Worm (Caenorhabditis elegans) whole organism, L1 larva: ENCODE data around the gene F28D1.6.

ENCODE experiments used
- C04F5.9 ChIP-seq: sonication (generic microtip); optimal IDR thresholded peaks from 2 replicates; lab custom pipeline; 2016; ENCODE audit warnings: missing genetic modification characterization, missing compliant biosample characterization
- Y116A8C.19 ChIP-seq: sonication (generic microtip); optimal IDR thresholded peaks from 2 replicates; lab custom pipeline; 2016; ENCODE audit warnings: missing compliant biosample characterization, missing genetic modification characterization, borderline replicate concordance
- alr-1 ChIP-seq: fragments of 200-800 bp; sonication (Bioruptor generic); optimal IDR thresholded peaks from 2 replicates; lab custom pipeline; 2018; ENCODE audit warnings: borderline replicate concordance, mild to moderate bottlenecking, missing genetic modification characterization, missing compliant biosample characterization
- aly-2 ChIP-seq: fragments of 150-350 bp; optimal IDR thresholded peaks from 2 replicates; lab custom pipeline; 2014; ENCODE audit warnings: missing biosample characterization, missing genetic modification characterization
- ama-1 ChIP-seq: fragments of 150-350 bp; optimal IDR thresholded peaks from 2 replicates; lab custom pipeline; 2014
- ceh-8 ChIP-seq: fragments of 200-800 bp; sonication (Bioruptor generic); optimal IDR thresholded peaks from 2 replicates; lab custom pipeline; 2018; ENCODE audit warnings: mild to moderate bottlenecking, missing genetic modification characterization, moderate library complexity, missing compliant biosample characterization
- ceh-82 ChIP-seq, 3 experiments: fragments of 150-350 bp in 1 of 3; sonication (generic microtip) in 2 of 3; optimal IDR thresholded peaks; 2 replicates each; lab custom pipeline; 2014 to 2017; ENCODE audit warnings: missing biosample characterization in 3 of 3, missing genetic modification characterization in 3 of 3
- ceh-90 ChIP-seq: sonication (generic microtip); optimal IDR thresholded peaks from 2 replicates; lab custom pipeline; 2016; ENCODE audit warnings: missing genetic modification characterization, missing compliant biosample characterization
- ces-1 ChIP-seq: fragments of 150-350 bp; optimal IDR thresholded peaks from 2 replicates; lab custom pipeline; 2014; ENCODE audit warnings: missing biosample characterization, missing genetic modification reagents, missing genetic modification characterization
- efl-1 ChIP-seq, 4 experiments: fragments of 150-350 bp; optimal IDR thresholded peaks in 3 of 4; peaks in 1 of 4; 1 replicate in 1 of 4; 2 replicates in 3 of 4; lab custom pipeline; 2014; ENCODE audit warnings: missing biosample characterization in 2 of 4, missing genetic modification characterization in 2 of 4, missing genetic modification reagents in 2 of 4
- efl-3 ChIP-seq: fragments of 200-800 bp; sonication (Bioruptor generic); optimal IDR thresholded peaks from 2 replicates; lab custom pipeline; 2018; ENCODE audit warnings: mild to moderate bottlenecking, missing genetic modification characterization, missing compliant biosample characterization
- egl-27 ChIP-seq, 2 experiments: fragments of 150-350 bp in 1 of 2; sonication (generic microtip); optimal IDR thresholded peaks; 3 replicates each; lab custom pipeline; 2017 to 2018; ENCODE audit warnings: missing biosample characterization in 2 of 2, missing genetic modification characterization in 2 of 2, missing genetic modification reagents in 2 of 2
- elt-2 ChIP-seq: sonication (generic microtip); optimal IDR thresholded peaks from 2 replicates; lab custom pipeline; 2016; ENCODE audit warnings: missing genetic modification characterization, mild to moderate bottlenecking, inconsistent platforms, missing compliant biosample characterization, missing genetic modification reagents
- elt-3 ChIP-seq, 6 experiments: fragments of 150-350 bp in 1 of 6; sonication (generic microtip); optimal IDR thresholded peaks; 2 replicates each; lab custom pipeline; 2017 to 2018; ENCODE audit warnings: missing biosample characterization in 6 of 6, missing genetic modification characterization in 6 of 6, inconsistent platforms in 1 of 6
- ets-5 ChIP-seq: fragments of 200-800 bp; sonication (Bioruptor generic); IDR thresholded peaks from 2 replicates; pipeline ENCODE4 v1.3.6; 2022; ENCODE audit warnings: missing genetic modification characterization, missing compliant biosample characterization
- fkh-8 ChIP-seq: sonication (generic microtip); optimal IDR thresholded peaks from 2 replicates; lab custom pipeline; 2016; ENCODE audit warnings: mild to moderate bottlenecking, missing genetic modification characterization, missing compliant biosample characterization
- fos-1 ChIP-seq: fragments of 150-350 bp; optimal IDR thresholded peaks from 2 replicates; lab custom pipeline; 2014; ENCODE audit warnings: missing biosample characterization, missing genetic modification characterization
- hlh-17 ChIP-seq: fragments of 200-800 bp; sonication (Bioruptor generic); optimal IDR thresholded peaks from 2 replicates; lab custom pipeline; 2018; ENCODE audit warnings: missing genetic modification characterization, mild to moderate bottlenecking, missing compliant biosample characterization, moderate library complexity, borderline replicate concordance
- hlh-4 ChIP-seq: sonication (generic microtip); optimal IDR thresholded peaks from 2 replicates; lab custom pipeline; 2016; ENCODE audit warnings: mild to moderate bottlenecking, missing genetic modification characterization, missing compliant biosample characterization
- irx-1 ChIP-seq: sonication (generic microtip); optimal IDR thresholded peaks from 2 replicates; lab custom pipeline; 2016; ENCODE audit warnings: missing genetic modification characterization, missing compliant biosample characterization
- isw-1 ChIP-seq: fragments of 200-800 bp; sonication (Bioruptor generic); IDR thresholded peaks from 2 replicates; pipeline ENCODE4 v1.3.6; 2022; ENCODE audit warnings: missing genetic modification characterization, missing compliant biosample characterization
- jun-1 ChIP-seq: fragments of 150-350 bp; optimal IDR thresholded peaks from 2 replicates; lab custom pipeline; 2014; ENCODE audit warnings: missing biosample characterization, missing genetic modification reagents, missing genetic modification characterization
- lin-13 ChIP-seq: fragments of 150-350 bp; optimal IDR thresholded peaks from 2 replicates; lab custom pipeline; 2014; ENCODE audit warnings: missing biosample characterization, missing genetic modification reagents, missing genetic modification characterization
- lin-39 ChIP-seq: fragments of 150-350 bp; optimal IDR thresholded peaks from 2 replicates; lab custom pipeline; 2014; ENCODE audit warnings: missing biosample characterization, missing genetic modification reagents, missing genetic modification characterization
- lsy-2 ChIP-seq, 2 experiments: fragments of 150-350 bp; optimal IDR thresholded peaks; 2 replicates each; lab custom pipeline; 2014; ENCODE audit warnings: missing biosample characterization in 2 of 2, missing genetic modification characterization in 2 of 2
- mab-9 ChIP-seq: fragments of 200-800 bp; sonication (Bioruptor generic); IDR thresholded peaks from 2 replicates; pipeline ENCODE4 v1.3.6; 2022; ENCODE audit warnings: missing genetic modification reagents, missing genetic modification characterization, missing compliant biosample characterization
- mdl-1 ChIP-seq, 2 experiments: fragments of 150-350 bp; optimal IDR thresholded peaks; 2 replicates each; lab custom pipeline; 2014 to 2017; ENCODE audit warnings: missing biosample characterization in 2 of 2, missing genetic modification characterization in 2 of 2, inconsistent platforms in 1 of 2
- mef-2 ChIP-seq: fragments of 150-350 bp; optimal IDR thresholded peaks from 2 replicates; lab custom pipeline; 2014; ENCODE audit warnings: missing biosample characterization, missing genetic modification characterization
- mep-1 ChIP-seq: fragments of 150-350 bp; optimal IDR thresholded peaks from 2 replicates; lab custom pipeline; 2014; ENCODE audit warnings: missing biosample characterization, missing genetic modification characterization
- nhr-237 ChIP-seq: fragments of 150-350 bp; optimal IDR thresholded peaks from 2 replicates; lab custom pipeline; 2014; ENCODE audit warnings: missing biosample characterization, missing genetic modification characterization
- nhr-28 ChIP-seq: fragments of 150-350 bp; optimal IDR thresholded peaks from 2 replicates; lab custom pipeline; 2014; ENCODE audit warnings: missing biosample characterization, missing genetic modification characterization
- nhr-47 ChIP-seq: sonication (generic microtip); optimal IDR thresholded peaks from 2 replicates; lab custom pipeline; 2016; ENCODE audit warnings: mild to moderate bottlenecking, missing genetic modification characterization, moderate library complexity, missing compliant biosample characterization
- nhr-71 ChIP-seq: sonication (generic microtip); optimal IDR thresholded peaks from 2 replicates; lab custom pipeline; 2016; ENCODE audit warnings: mild to moderate bottlenecking, missing genetic modification characterization, moderate library complexity, missing compliant biosample characterization
- nhr-85 ChIP-seq: sonication (generic microtip); peaks from one replicate; lab custom pipeline; 2016; ENCODE audit warnings: missing genetic modification characterization, inconsistent platforms, missing compliant biosample characterization
- nhr-90 ChIP-seq: sonication (generic microtip); optimal IDR thresholded peaks from 2 replicates; lab custom pipeline; 2016; ENCODE audit warnings: mild to moderate bottlenecking, missing genetic modification characterization, missing compliant biosample characterization; ENCODE audit not compliant: poor library complexity
- pqm-1 ChIP-seq: sonication (generic microtip); optimal IDR thresholded peaks from 3 replicates; lab custom pipeline; 2017; ENCODE audit warnings: missing biosample characterization, missing genetic modification characterization
- rnt-1 ChIP-seq: sonication (generic microtip); optimal IDR thresholded peaks from 2 replicates; lab custom pipeline; 2016; ENCODE audit warnings: mild to moderate bottlenecking, missing genetic modification characterization, moderate library complexity, missing compliant biosample characterization
- snpc-4 ChIP-seq: fragments of 150-350 bp; optimal IDR thresholded peaks from 2 replicates; lab custom pipeline; 2014; ENCODE audit warnings: missing biosample characterization, missing genetic modification characterization
- swsn-7 ChIP-seq: sonication (generic microtip); optimal IDR thresholded peaks from 2 replicates; lab custom pipeline; 2016; ENCODE audit warnings: missing genetic modification characterization, missing compliant biosample characterization
- tlp-1 ChIP-seq: fragments of 150-350 bp; optimal IDR thresholded peaks from 2 replicates; lab custom pipeline; 2014; ENCODE audit warnings: missing biosample characterization, missing genetic modification characterization
- unc-30 ChIP-seq: sonication (generic microtip); optimal IDR thresholded peaks from 2 replicates; lab custom pipeline; 2017; ENCODE audit warnings: missing biosample characterization, missing genetic modification characterization
- unc-62 ChIP-seq: fragments of 150-350 bp; optimal IDR thresholded peaks from 2 replicates; lab custom pipeline; 2014; ENCODE audit warnings: missing biosample characterization, missing genetic modification reagents, missing genetic modification characterization
- unc-86 ChIP-seq: sonication (generic microtip); optimal IDR thresholded peaks from 2 replicates; lab custom pipeline; 2016; ENCODE audit warnings: missing genetic modification characterization, missing compliant biosample characterization
- zag-1 ChIP-seq: fragments of 150-350 bp; optimal IDR thresholded peaks from 2 replicates; lab custom pipeline; 2014; ENCODE audit warnings: missing biosample characterization, missing genetic modification characterization
- zip-4 ChIP-seq: fragments of 200-800 bp; sonication (Bioruptor generic); optimal IDR thresholded peaks from 2 replicates; lab custom pipeline; 2018; ENCODE audit warnings: mild to moderate bottlenecking, missing genetic modification characterization, moderate library complexity, missing compliant biosample characterization
- ztf-4 ChIP-seq: fragments of 150-350 bp; optimal IDR thresholded peaks from 2 replicates; lab custom pipeline; 2014; ENCODE audit warnings: missing biosample characterization, missing genetic modification characterization

F28D1.6 gene

ce11 chrIV:12371879-12372278, 13.1 kb downstream of the F28D1.6 start, which contains the start of gene wdr-46 (continued):
- TF ChIP-seq Y116A8C.19 = no peak
- peak; percentile 92 for TF ChIP-seq nhr-47 (tag; lab: Kevin White, UChicago)
- no peak for TF ChIP-seq unc-62 (GFP tag; lab: Kevin White, UChicago)
- TF ChIP-seq nhr-90 (tag; lab: Kevin White, UChicago) = peak; percentile 88
- peak; percentile 83 for TF ChIP-seq lin-39 (tag; lab: Kevin White, UChicago)
- TF ChIP-seq hlh-4 (tag; lab: Kevin White, UChicago) = no peak
- peak; percentile 83 for TF ChIP-seq jun-1 (tag; lab: Kevin White, UChicago)
- TF ChIP-seq ama-1 (lab: Kevin White, UChicago) = peak; percentile 10
- peak; percentile 72 for TF ChIP-seq aly-2 (tag; lab: Kevin White, UChicago)
- TF ChIP-seq fos-1 (tag; lab: Kevin White, UChicago) = peak; percentile 84
- TF ChIP-seq pqm-1 (tag; lab: Kevin White, UChicago) = no peak
- TF ChIP-seq alr-1 (tag; lab: Kevin White, UChicago) = no peak
- peak; percentile 70; the same call in 1 of the 2 replicates for TF ChIP-seq mab-9 (GFP tag; lab: Robert Waterston, UW)
- peak; percentile 88 to 99 for TF ChIP-seq efl-1 (optimal IDR thresholded peaks at IDR 0.05; lab: Kevin White, UChicago)
- TF ChIP-seq efl-1 (GFP tag; optimal IDR thresholded peaks at IDR 0.05 in 1 of 2; lab: Kevin White, UChicago) = peak; percentile 99 to 100
- peak; percentile 65 for TF ChIP-seq ztf-4 (tag; lab: Kevin White, UChicago)
- TF ChIP-seq efl-3 = peak; percentile 18
- no peak for TF ChIP-seq egl-27 (tag; optimal IDR thresholded peaks at IDR 0.05; lab: Kevin White, UChicago)
- peak; percentile 88 for TF ChIP-seq isw-1 (GFP tag; lab: Robert Waterston, UW)
- peak; percentile 57 for TF ChIP-seq zip-4 (GFP tag; lab: Kevin White, UChicago)
- TF ChIP-seq unc-86 (tag; lab: Kevin White, UChicago) = peak; percentile 86
- no peak for TF ChIP-seq unc-30 (tag; lab: Kevin White, UChicago)
- TF ChIP-seq fkh-8 (tag; lab: Kevin White, UChicago) = peak; percentile 65
- peak; percentile 62 for TF ChIP-seq nhr-237 (tag; lab: Kevin White, UChicago)
- peak; percentile 92 for TF ChIP-seq nhr-85 (tag; lab: Kevin White, UChicago)
- TF ChIP-seq rnt-1 (tag; lab: Kevin White, UChicago) = peak; percentile 90
- no peak for TF ChIP-seq nhr-28 (tag; lab: Kevin White, UChicago)
- no peak for TF ChIP-seq tlp-1
- TF ChIP-seq lsy-2 (tag; optimal IDR thresholded peaks at IDR 0.05; lab: Kevin White, UChicago) = peak; percentile 100
- peak; percentile 87 for TF ChIP-seq swsn-7 (tag; lab: Kevin White, UChicago)
- TF ChIP-seq mdl-1 (tag; optimal IDR thresholded peaks at IDR 0.05; lab: Kevin White, UChicago) = peak in 1 of 2 experiments; percentile 79
- TF ChIP-seq hlh-17 (GFP tag; lab: Kevin White, UChicago) = no peak
- peak; percentile 63 for TF ChIP-seq irx-1
- TF ChIP-seq nhr-71 = peak; percentile 91
- TF ChIP-seq mep-1 (tag; lab: Kevin White, UChicago) = peak; percentile 93
- peak in 3 of 6 experiments; percentile 56 to 83 (median 66) for TF ChIP-seq elt-3 (tag; optimal IDR thresholded peaks at IDR 0.05; lab: Kevin White, UChicago)
- TF ChIP-seq elt-2 = no peak
- no peak for TF ChIP-seq ets-5 (GFP tag; lab: Robert Waterston, UW)
- TF ChIP-seq C04F5.9 (tag; lab: Kevin White, UChicago) = peak; percentile 73
- TF ChIP-seq ces-1 = no peak
- peak; percentile 76 for TF ChIP-seq ceh-8 (GFP tag; lab: Kevin White, UChicago)
- TF ChIP-seq ceh-82 (tag; optimal IDR thresholded peaks at IDR 0.05; lab: Kevin White, UChicago) = peak; percentile 84 to 89 (median 87)
- peak; percentile 11 for TF ChIP-seq zag-1
- TF ChIP-seq snpc-4 (tag; lab: Kevin White, UChicago) = peak; percentile 70
- TF ChIP-seq ceh-90 = peak; percentile 47
- no peak for TF ChIP-seq mef-2 (tag; lab: Kevin White, UChicago)
- TF ChIP-seq lin-13 (GFP tag; lab: Kevin White, UChicago) = peak; percentile 68
